Worm (Caenorhabditis elegans): ENCODE measurements around the gene M6.11.

The M6.11 gene

DNA sequence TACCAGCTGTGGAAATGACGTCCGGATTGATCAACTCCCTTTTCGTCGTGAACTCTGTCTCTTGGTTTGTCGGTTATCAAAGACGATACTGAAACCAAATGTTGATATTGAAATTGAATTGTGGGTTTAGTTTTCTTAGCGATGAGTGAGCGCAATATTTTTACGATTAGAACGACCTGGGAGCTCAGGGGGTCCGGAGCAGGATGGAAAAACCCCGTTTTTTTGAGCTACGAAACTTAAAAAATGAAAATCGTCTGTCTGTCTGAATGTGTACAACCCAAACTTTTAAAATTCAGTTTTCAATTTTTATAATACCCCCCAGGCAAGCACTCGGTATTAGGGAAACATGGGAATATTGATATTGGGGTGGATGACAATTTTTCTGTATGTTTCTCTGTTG is 1.5 kb upstream of the M6.11 start:
- no peak for TF ChIP-seq ceh-82 (tag; optimal IDR thresholded peaks at IDR 0.05)
- peak in 1 of 2 experiments; percentile 52 for TF ChIP-seq unc-62 (GFP tag; optimal IDR thresholded peaks at IDR 0.05 in 1 of 2)
- no peak for TF ChIP-seq unc-62 (tag; optimal IDR thresholded peaks at IDR 0.05)
- peak; percentile 12 for TF ChIP-seq nhr-77 (tag; optimal IDR thresholded peaks at IDR 0.05)
- 0 out of 2 replicates have a peak, but pooled peaks have one; percentile 8 for TF ChIP-seq egl-43 (GFP tag; IDR thresholded peaks at IDR 0.05)
- no peak for TF ChIP-seq nhr-76 (tag; optimal IDR thresholded peaks at IDR 0.05)
- TF ChIP-seq nhr-48 (tag; optimal IDR thresholded peaks at IDR 0.05), result peak; percentile 3
- TF ChIP-seq mep-1 (tag; optimal IDR thresholded peaks at IDR 0.05), result peak; percentile 14
- peak; percentile 26 for TF ChIP-seq hlh-11 (tag; optimal IDR thresholded peaks at IDR 0.05)
- no peak for TF ChIP-seq ces-1 (GFP tag; optimal IDR thresholded peaks at IDR 0.05)
- TF ChIP-seq vab-7 (GFP tag; IDR thresholded peaks at IDR 0.05), result 0 out of 2 replicates have a peak, but pooled peaks have one; percentile 22

DNA sequence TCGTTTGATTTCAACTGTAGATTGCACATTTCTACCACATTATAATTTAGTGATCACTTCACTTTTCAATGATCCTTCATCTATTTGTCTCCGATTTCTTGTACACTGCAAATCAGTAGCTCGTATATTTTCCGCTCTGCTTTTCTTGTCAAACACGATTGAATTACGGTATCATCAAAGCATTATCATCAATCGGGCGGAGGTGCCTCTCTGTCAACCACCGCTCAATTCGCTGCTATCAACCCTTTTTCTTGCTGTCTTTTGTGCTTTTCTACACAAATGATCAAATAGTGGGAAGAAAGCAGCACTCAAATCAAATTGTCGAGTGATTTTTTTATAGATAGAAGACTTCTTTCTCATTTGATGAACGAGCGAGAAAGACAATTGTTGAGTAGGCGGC is 3.8 kb downstream of the M6.11 start:
- TF ChIP-seq rbr-2 (tag; optimal IDR thresholded peaks at IDR 0.05) (no peak), madf-9 (GFP tag; conservative IDR thresholded peaks at IDR 0.05) (no peak), dmd-6 (GFP tag; IDR thresholded peaks at IDR 0.05) (peak; percentile 69), dpl-1 (GFP tag; optimal IDR thresholded peaks at IDR 0.05) (no peak), F49E8.2 (tag; optimal IDR thresholded peaks at IDR 0.05; ENCODE audit: borderline replicate concordance) (no peak), nhr-42 (GFP tag; IDR thresholded peaks at IDR 0.05) (no peak), ctbp-1 (GFP tag; IDR thresholded peaks at IDR 0.05) (no peak), php-3 (GFP tag; IDR thresholded peaks at IDR 0.05) (peak; percentile 43; the same call in 1 of the 2 replicates), ceh-62 (tag; optimal IDR thresholded peaks at IDR 0.05) (no peak), nhr-25 (tag; optimal IDR thresholded peaks at IDR 0.05; ENCODE audit: borderline replicate concordance, insufficient read depth) (no peak), aly-2 (tag; optimal IDR thresholded peaks at IDR 0.05) (no peak), nhr-41 (GFP tag; IDR thresholded peaks at IDR 0.05) (no peak), tra-1 (GFP tag; IDR thresholded peaks at IDR 0.05) (no peak), unc-130 (GFP tag; optimal IDR thresholded peaks at IDR 0.05) (no peak), dmd-9 (GFP tag; IDR thresholded peaks at IDR 0.05) (no peak), F37D6.2 (tag; optimal IDR thresholded peaks at IDR 0.05) (no peak), mdt-29 (GFP tag; IDR thresholded peaks at IDR 0.05) (no peak), ceh-82 (tag; optimal IDR thresholded peaks at IDR 0.05) (no peak), zag-1 (tag; optimal IDR thresholded peaks at IDR 0.05) (no peak), pqm-1 (tag; optimal IDR thresholded peaks at IDR 0.05) (peak; percentile 69), nhr-77 (tag; optimal IDR thresholded peaks at IDR 0.05) (no peak), nhr-111 (GFP tag; optimal IDR thresholded peaks at IDR 0.05) (no peak), F44E2.7 (GFP tag; IDR thresholded peaks at IDR 0.05) (no peak), ceh-20 (GFP tag; IDR thresholded peaks at IDR 0.05) (no peak), daf-16 (GFP tag; optimal IDR thresholded peaks at IDR 0.05) (no peak), daf-16 (tag; optimal IDR thresholded peaks at IDR 0.05) (peak; percentile 31), lim-7 (GFP tag; IDR thresholded peaks at IDR 0.05) (no peak), R02D3.7 (tag; optimal IDR thresholded peaks at IDR 0.05) (no peak), ZK337.2 (GFP tag; IDR thresholded peaks at IDR 0.05) (no peak), nhr-237 (tag; optimal IDR thresholded peaks at IDR 0.05) (no peak), unc-62 (GFP tag; optimal IDR thresholded peaks at IDR 0.05 in 1 of 2) (peak in 1 of 2 experiments; percentile 94), unc-62 (tag; optimal IDR thresholded peaks at IDR 0.05) (no peak), zfp-3 (GFP tag; conservative IDR thresholded peaks at IDR 0.05) (no peak), sdz-12 (GFP tag; optimal IDR thresholded peaks at IDR 0.05) (no peak), hlh-11 (tag; optimal IDR thresholded peaks at IDR 0.05) (peak; percentile 50), ceh-32 (tag; optimal IDR thresholded peaks at IDR 0.05; ENCODE audit: poor library complexity) (no peak), arid-1 (GFP tag; conservative IDR thresholded peaks at IDR 0.05) (no peak), aha-1 (tag) (peak; percentile 37), snpc-1.2 (GFP tag; IDR thresholded peaks at IDR 0.05) (no peak), daf-12 (tag; optimal IDR thresholded peaks at IDR 0.05) (no peak)
